Fruit fly (Drosophila melanogaster) Kc167 (cell line): Measurements from ENCODE around the gene CG42300.

Source experiments
- Myc ChIP-seq: fragments of >200 bp; optimal IDR thresholded peaks from 2 replicates; lab custom pipeline; 2017; ENCODE audit warnings: missing external identifiers
- h ChIP-seq: fragments of >200 bp; optimal IDR thresholded peaks from 3 replicates; lab custom pipeline; 2018; ENCODE audit warnings: missing external identifiers
- psq ChIP-seq: fragments of >200 bp; optimal IDR thresholded peaks from 2 replicates; lab custom pipeline; 2017; ENCODE audit warnings: missing external identifiers
- ttk ChIP-seq: sonication (Bioruptor generic); optimal IDR thresholded peaks from 2 replicates; lab custom pipeline; 2017; ENCODE audit warnings: missing external identifiers

dm6 chrX:15543479-15544044 is 12.3 kb downstream of the CG42300 start:
- TF ChIP-seq ttk (lab: Kevin White, UChicago) = no peak
- no peak for TF ChIP-seq Myc (lab: Kevin White, UChicago)
- TF ChIP-seq h (lab: Kevin White, UChicago) = no peak
- no peak for TF ChIP-seq psq (lab: Kevin White, UChicago)
